Fruit fly (Drosophila melanogaster) whole organism, embryonic: ENCODE data around the gene Dph3.

Experiments used
- B-H2 ChIP-seq: fragments of 200-800 bp; sonication (Bioruptor generic); optimal IDR thresholded peaks from 2 replicates; lab custom pipeline; 2018; ENCODE audit warnings: missing biosample characterization, mild to moderate bottlenecking, missing genetic modification characterization
- CG10321 ChIP-seq: fragments of 200-800 bp; sonication (Bioruptor generic); IDR thresholded peaks from 2 replicates; pipeline ENCODE4 v1.3.6; 2022; ENCODE audit warnings: missing biosample characterization, missing genetic modification characterization
- CG11456 ChIP-seq: fragments of 200-800 bp; sonication (Bioruptor generic); IDR thresholded peaks from 3 replicates; pipeline ENCODE4 v1.3.6; 2022; ENCODE audit warnings: missing biosample characterization, missing genetic modification characterization
- CG12071 ChIP-seq: fragments of 200-800 bp; sonication (Bioruptor generic); optimal IDR thresholded peaks from 3 replicates; lab custom pipeline; 2018; ENCODE audit warnings: missing biosample characterization, mild to moderate bottlenecking, missing genetic modification characterization
- CG12769 ChIP-seq: fragments of 200-800 bp; sonication (Bioruptor generic); optimal IDR thresholded peaks from 2 replicates; lab custom pipeline; 2019; ENCODE audit warnings: missing biosample characterization, mild to moderate bottlenecking, missing genetic modification characterization, moderate library complexity
- CG12942 ChIP-seq: fragments of 200-800 bp; sonication (Bioruptor generic); optimal IDR thresholded peaks from 3 replicates; lab custom pipeline; 2016; ENCODE audit warnings: missing biosample characterization, missing genetic modification characterization
- CG14667 ChIP-seq: fragments of 200-800 bp; sonication (Bioruptor generic); IDR thresholded peaks from 2 replicates; pipeline ENCODE4 v1.3.6; 2022; ENCODE audit warnings: missing biosample characterization, missing genetic modification characterization
- CG15011 ChIP-seq: fragments of 200-800 bp; sonication (Bioruptor generic); optimal IDR thresholded peaks from 3 replicates; lab custom pipeline; 2018; ENCODE audit warnings: missing biosample characterization, mild to moderate bottlenecking, missing genetic modification characterization
- CG1603 ChIP-seq: fragments of 200-800 bp; sonication (Bioruptor generic); optimal IDR thresholded peaks from 2 replicates; lab custom pipeline; 2019; ENCODE audit warnings: missing biosample characterization, mild to moderate bottlenecking, missing genetic modification characterization, moderate library complexity
- CG17802 ChIP-seq: fragments of 200-800 bp; sonication (Bioruptor generic); optimal IDR thresholded peaks from 2 replicates; lab custom pipeline; 2018; ENCODE audit warnings: missing biosample characterization, mild to moderate bottlenecking, missing genetic modification characterization, moderate library complexity
- CG18476 ChIP-seq: fragments of 200-800 bp; sonication (Bioruptor generic); optimal IDR thresholded peaks from 2 replicates; lab custom pipeline; 2016; ENCODE audit warnings: missing biosample characterization, mild to moderate bottlenecking, missing genetic modification characterization
- CG18599 ChIP-seq: fragments of 200-800 bp; sonication (Bioruptor generic); optimal IDR thresholded peaks from 3 replicates; lab custom pipeline; 2017; ENCODE audit warnings: missing biosample characterization, missing genetic modification characterization, mild to moderate bottlenecking, moderate library complexity, missing genetic modification reagents
- CG2199 ChIP-seq: fragments of 200-800 bp; sonication (Bioruptor generic); IDR thresholded peaks from 3 replicates; pipeline ENCODE4 v1.3.6; 2022; ENCODE audit warnings: missing biosample characterization, missing genetic modification characterization
- CG3065 ChIP-seq: fragments of 200-800 bp; sonication (Bioruptor generic); optimal IDR thresholded peaks from 2 replicates; lab custom pipeline; 2016; ENCODE audit warnings: missing biosample characterization, missing genetic modification characterization
- CG33557 ChIP-seq: fragments of 200-800 bp; sonication (Bioruptor generic); optimal IDR thresholded peaks from 2 replicates; lab custom pipeline; 2019; ENCODE audit warnings: missing biosample characterization, mild to moderate bottlenecking, missing genetic modification characterization, moderate library complexity
- CG34422 ChIP-seq: fragments of 200-800 bp; sonication (Bioruptor generic); IDR thresholded peaks from 3 replicates; pipeline ENCODE4 v1.3.6; 2022; ENCODE audit warnings: missing biosample characterization, missing genetic modification characterization
- CG4707 ChIP-seq: fragments of 200-800 bp; sonication (Bioruptor generic); optimal IDR thresholded peaks from 2 replicates; lab custom pipeline; 2018; ENCODE audit warnings: missing biosample characterization, mild to moderate bottlenecking, missing genetic modification characterization, moderate library complexity
- CG6654 ChIP-seq: fragments of 200-800 bp; sonication (Bioruptor generic); optimal IDR thresholded peaks from 2 replicates; lab custom pipeline; 2017; ENCODE audit warnings: missing biosample characterization, mild to moderate bottlenecking, missing genetic modification characterization
- Doc3 ChIP-seq: fragments of 200-800 bp; sonication (Bioruptor generic); IDR thresholded peaks from 3 replicates; pipeline ENCODE4 v1.3.6; 2022; ENCODE audit warnings: missing biosample characterization, missing genetic modification characterization; ENCODE audit not compliant: partially characterized antibody
- GATAe ChIP-seq: fragments of 200-800 bp; sonication (Bioruptor generic); conservative IDR thresholded peaks from 2 replicates; pipeline ENCODE4 v1.3.6; 2022; ENCODE audit warnings: missing biosample characterization, missing genetic modification characterization
- HLH3B ChIP-seq: fragments of 200-800 bp; sonication (Bioruptor generic); IDR thresholded peaks from 2 replicates; pipeline ENCODE4 v1.3.6; 2022; ENCODE audit warnings: missing biosample characterization, missing genetic modification characterization
- Hr39 ChIP-seq: fragments of >200 bp; optimal IDR thresholded peaks from 2 replicates; lab custom pipeline; 2017
- Nf-YB ChIP-seq: fragments of 200-800 bp; sonication (Bioruptor generic); optimal IDR thresholded peaks from 3 replicates; lab custom pipeline; 2019; ENCODE audit warnings: missing biosample characterization, mild to moderate bottlenecking, missing genetic modification characterization, moderate library complexity
- Optix ChIP-seq: fragments of 200-800 bp; sonication (Bioruptor generic); IDR thresholded peaks from 3 replicates; pipeline ENCODE4 v1.3.6; 2022; ENCODE audit warnings: missing biosample characterization, missing genetic modification characterization
- Ptx1 ChIP-seq: fragments of 200-800 bp; sonication (Bioruptor generic); IDR thresholded peaks from 2 replicates; pipeline ENCODE4 v1.3.6; 2022; ENCODE audit warnings: missing biosample characterization, missing genetic modification characterization
- Rx ChIP-seq: fragments of 200-800 bp; sonication (Bioruptor generic); IDR thresholded peaks from 2 replicates; pipeline ENCODE4 v1.3.6; 2022; ENCODE audit warnings: missing biosample characterization, missing genetic modification characterization
- Stat92E ChIP-seq, 3 experiments: fragments of >200 bp in 2 of 3; fragments of 200-800 bp in 1 of 3; sonication (Bioruptor generic) in 1 of 3; optimal IDR thresholded peaks; 2 replicates each; lab custom pipeline; 2017 to 2019; ENCODE audit warnings: missing biosample characterization in 3 of 3, missing genetic modification characterization in 3 of 3, mild to moderate bottlenecking in 1 of 3, moderate library complexity in 1 of 3
- Usf ChIP-seq: fragments of 200-800 bp; sonication (Bioruptor generic); optimal IDR thresholded peaks from 2 replicates; lab custom pipeline; 2017; ENCODE audit warnings: missing genotype, missing biosample characterization, missing genetic modification characterization
- ab ChIP-seq: fragments of 200-800 bp; sonication (Bioruptor generic); optimal IDR thresholded peaks from 2 replicates; lab custom pipeline; 2016; ENCODE audit warnings: missing biosample characterization, missing genetic modification characterization
- bcd ChIP-seq: fragments of 200-800 bp; sonication (Bioruptor generic); optimal IDR thresholded peaks from 2 replicates; lab custom pipeline; 2017; ENCODE audit warnings: missing biosample characterization, mild to moderate bottlenecking, missing genetic modification characterization
- cato ChIP-seq: fragments of 200-800 bp; sonication (Bioruptor generic); optimal IDR thresholded peaks from 2 replicates; lab custom pipeline; 2016; ENCODE audit warnings: missing biosample characterization, missing genetic modification characterization, borderline replicate concordance
- ci ChIP-seq: fragments of 200-800 bp; sonication (Bioruptor generic); IDR thresholded peaks from 3 replicates; pipeline ENCODE4 v1.3.6; 2022; ENCODE audit warnings: missing biosample characterization, missing genetic modification characterization
- dmrt99B ChIP-seq: fragments of 200-800 bp; sonication (Bioruptor generic); optimal IDR thresholded peaks from 2 replicates; lab custom pipeline; 2018; ENCODE audit warnings: missing biosample characterization, mild to moderate bottlenecking, missing genetic modification characterization, moderate library complexity
- exex ChIP-seq: fragments of 200-800 bp; sonication (Bioruptor generic); optimal IDR thresholded peaks from 4 replicates; lab custom pipeline; 2018; ENCODE audit warnings: missing biosample characterization, mild to moderate bottlenecking, missing genetic modification characterization, moderate library complexity
- fu2 ChIP-seq: fragments of 200-800 bp; sonication (Bioruptor generic); optimal IDR thresholded peaks from 2 replicates; lab custom pipeline; 2016; ENCODE audit warnings: missing biosample characterization, missing genetic modification characterization
- her ChIP-seq: fragments of 200-800 bp; sonication (Bioruptor generic); optimal IDR thresholded peaks from 2 replicates; lab custom pipeline; 2016; ENCODE audit warnings: missing biosample characterization, missing genetic modification characterization
- ind ChIP-seq: fragments of 200-800 bp; sonication (Bioruptor generic); optimal IDR thresholded peaks from 3 replicates; lab custom pipeline; 2016; ENCODE audit warnings: missing biosample characterization, missing genetic modification characterization
- insv ChIP-seq, 2 experiments: fragments of 200-800 bp; sonication (Bioruptor generic); optimal IDR thresholded peaks; 3 replicates each; lab custom pipeline; 2016 to 2018; ENCODE audit warnings: missing biosample characterization in 2 of 2, missing genetic modification characterization in 2 of 2
- ken ChIP-seq: fragments of 200-800 bp; sonication (Bioruptor generic); IDR thresholded peaks from 3 replicates; pipeline ENCODE4 v1.3.6; 2022; ENCODE audit warnings: missing biosample characterization, missing genetic modification characterization
- lov ChIP-seq, 2 experiments: fragments of 200-800 bp in 1 of 2; fragments of >200 bp in 1 of 2; sonication (Bioruptor generic) in 1 of 2; IDR thresholded peaks in 1 of 2; optimal IDR thresholded peaks in 1 of 2; 2 replicates in 1 of 2; 3 replicates in 1 of 2; pipeline versions ENCODE4 v1.3.6 to Lab custom; 2017 to 2022; ENCODE audit warnings: missing biosample characterization in 1 of 2, missing genetic modification characterization in 1 of 2
- nau ChIP-seq: fragments of 200-800 bp; sonication (Bioruptor generic); optimal IDR thresholded peaks from 3 replicates; lab custom pipeline; 2017; ENCODE audit warnings: missing biosample characterization, mild to moderate bottlenecking, missing genetic modification characterization, missing genetic modification reagents
- sisA ChIP-seq: fragments of 200-800 bp; sonication (Bioruptor generic); IDR thresholded peaks from 2 replicates; pipeline ENCODE4 v1.3.6; 2022; ENCODE audit warnings: missing biosample characterization, missing genetic modification characterization
- slou ChIP-seq: fragments of 200-800 bp; sonication (Bioruptor generic); optimal IDR thresholded peaks from 3 replicates; lab custom pipeline; 2016; ENCODE audit warnings: missing biosample characterization, missing genetic modification characterization
- sna ChIP-seq: fragments of 200-800 bp; sonication (Bioruptor generic); IDR thresholded peaks from 2 replicates; pipeline ENCODE4 v1.3.6; 2022; ENCODE audit warnings: missing biosample characterization, missing genetic modification characterization; ENCODE audit not compliant: partially characterized antibody
- sug ChIP-seq: fragments of 200-800 bp; optimal IDR thresholded peaks from 2 replicates; lab custom pipeline; 2019; ENCODE audit warnings: missing biosample characterization, mild to moderate bottlenecking, missing genetic modification characterization, moderate library complexity
- tio ChIP-seq: fragments of 200-800 bp; sonication (Bioruptor generic); optimal IDR thresholded peaks from 2 replicates; lab custom pipeline; 2017; ENCODE audit warnings: missing biosample characterization, missing genetic modification characterization, inconsistent platforms
- trem ChIP-seq: fragments of 200-800 bp; optimal IDR thresholded peaks from 3 replicates; lab custom pipeline; 2019; ENCODE audit warnings: missing biosample characterization, mild to moderate bottlenecking, missing genetic modification characterization, moderate library complexity
- trh ChIP-seq: fragments of 200-800 bp; sonication (Bioruptor generic); optimal IDR thresholded peaks from 2 replicates; lab custom pipeline; 2016; ENCODE audit warnings: missing biosample characterization, missing genetic modification characterization

Gene Dph3

DNA sequence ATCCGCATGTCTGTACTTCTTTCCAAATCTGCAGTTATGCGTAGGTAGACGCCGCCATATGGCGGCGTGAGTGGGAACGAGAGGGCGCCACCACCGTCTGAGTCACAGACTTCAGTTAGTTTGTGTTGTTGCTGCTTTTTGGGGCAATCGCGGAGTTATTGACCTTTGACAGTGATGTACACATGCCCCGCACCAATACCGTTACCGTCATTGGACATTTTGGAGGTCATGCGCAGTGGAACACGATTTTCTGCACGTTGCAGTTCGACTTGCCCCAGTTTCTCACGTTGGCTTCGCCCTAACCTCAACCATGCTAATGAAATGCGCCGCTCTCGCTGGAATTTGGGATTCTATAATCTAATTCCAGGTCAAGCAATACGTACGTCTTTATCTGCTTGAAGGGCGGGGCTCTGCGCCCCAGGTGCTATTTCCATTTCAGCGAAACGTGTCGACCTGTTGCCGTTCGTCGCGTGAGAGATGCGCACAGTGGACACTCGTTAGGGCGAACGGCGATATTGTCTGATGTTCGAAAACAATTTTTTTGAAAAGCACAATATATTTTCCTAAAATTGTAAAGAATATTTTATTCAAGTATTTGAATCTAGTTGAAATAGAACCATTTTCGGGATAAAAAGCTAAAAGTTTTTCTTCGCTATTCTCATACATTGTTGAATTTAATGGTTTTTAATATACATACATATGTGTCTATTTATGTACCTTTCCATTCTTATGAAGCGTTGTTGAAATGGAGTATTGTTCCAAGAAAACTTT is 20.2 kb upstream of the Dph3 start (continued):
- TF ChIP-seq HLH3B (GFP tag; lab: Robert Waterston, UW) (peak; percentile 74), her (GFP tag; lab: Kevin White, UChicago) (peak; percentile 47), ken (GFP tag; lab: Robert Waterston, UW) (peak; percentile 78), Ptx1 (GFP tag; lab: Robert Waterston, UW) (peak; percentile 81), tio (GFP tag; lab: Kevin White, UChicago) (no peak), CG1603 (tag; lab: Kevin White, UChicago) (peak; percentile 63), CG18476 (GFP tag; lab: Kevin White, UChicago) (peak; percentile 71), dmrt99B (tag; lab: Kevin White, UChicago) (peak; percentile 74), CG12769 (tag; lab: Kevin White, UChicago) (peak; percentile 94), CG34422 (GFP tag; lab: Robert Waterston, UW) (peak; percentile 77), sna (GFP tag; lab: Robert Waterston, UW) (no peak), Stat92E (GFP tag; optimal IDR thresholded peaks at IDR 0.05; lab: Kevin White, UChicago) (no peak), trh (GFP tag; lab: Kevin White, UChicago) (no peak), ci (GFP tag; lab: Robert Waterston, UW) (peak; percentile 65), insv (GFP tag; optimal IDR thresholded peaks at IDR 0.05; lab: Kevin White, UChicago) (peak in 1 of 2 experiments; percentile 17), CG2199 (0 out of 3 replicates have a peak, but pooled peaks have one; percentile 28), cato (GFP tag; lab: Kevin White, UChicago) (peak; percentile 6), exex (tag; lab: Kevin White, UChicago) (peak; percentile 49), Usf (GFP tag; lab: Kevin White, UChicago) (peak; percentile 20), Hr39 (no peak), trem (tag; lab: Kevin White, UChicago) (peak; percentile 39), fu2 (GFP tag; lab: Kevin White, UChicago) (peak; percentile 48), lov (optimal IDR thresholded peaks at IDR 0.05; lab: Kevin White, UChicago) (no peak), lov (GFP tag; IDR thresholded peaks at IDR 0.05; lab: Robert Waterston, UW) (peak; percentile 71; the same call in 1 of the 3 replicates), slou (GFP tag; lab: Kevin White, UChicago) (peak; percentile 57), CG15011 (no peak), CG12942 (GFP tag; lab: Kevin White, UChicago) (peak; percentile 61), B-H2 (peak; percentile 56), CG6654 (GFP tag; lab: Kevin White, UChicago) (peak; percentile 19), CG14667 (GFP tag; lab: Robert Waterston, UW) (peak; percentile 70), CG10321 (GFP tag; lab: Robert Waterston, UW) (peak; percentile 5; the same call in 1 of the 2 replicates), ind (GFP tag; lab: Kevin White, UChicago) (peak; percentile 83), Rx (GFP tag; lab: Robert Waterston, UW) (0 out of 2 replicates have a peak, but pooled peaks have one; percentile 37), GATAe (GFP tag; lab: Robert Waterston, UW) (no peak), nau (GFP tag; lab: Kevin White, UChicago) (peak; percentile 12), CG18599 (GFP tag; lab: Kevin White, UChicago) (peak; percentile 73), bcd (peak; percentile 62), ab (no peak), CG4707 (GFP tag; lab: Kevin White, UChicago) (no peak), Optix (GFP tag; lab: Robert Waterston, UW) (peak; percentile 35; the same call in 1 of the 3 replicates), sug (tag; lab: Kevin White, UChicago) (peak; percentile 88), sisA (peak; percentile 81), Doc3 (GFP tag; lab: Robert Waterston, UW) (no peak; the same call in 2 of the 3 replicates), Nf-YB (GFP tag; lab: Kevin White, UChicago) (peak; percentile 9), CG33557 (GFP tag; lab: Kevin White, UChicago) (peak; percentile 27), CG11456 (GFP tag; lab: Robert Waterston, UW) (peak; percentile 86), CG3065 (peak; percentile 55), CG17802 (tag; lab: Kevin White, UChicago) (peak; percentile 38), CG12071 (GFP tag; lab: Kevin White, UChicago) (peak; percentile 58)
